Fruit fly (Drosophila melanogaster): Measurements from ENCODE around the gene NFAT.

dm6 chrX:13602071-13602858, 22.3 kb upstream of the NFAT start, which contains the start of gene up:
- TF ChIP-seq usp (GFP tag; optimal IDR thresholded peaks at IDR 0.05) (no peak), psq (optimal IDR thresholded peaks at IDR 0.05) (no peak)

All from whole organism.